Fruit fly (Drosophila melanogaster): ENCODE measurements around the gene CG32727.
A peak's percentile ranks its signal among the peaks of the same experiment; 100 is the strongest.

CG32727 gene

dm6 chrX:7415027-7415426, 8.0 kb downstream of the CG32727 start (continued):
- peak; percentile 12 for TF ChIP-seq Sox102F (GFP tag; optimal IDR thresholded peaks at IDR 0.05)
- no peak for TF ChIP-seq CG14441 (GFP tag; IDR thresholded peaks at IDR 0.05)
- TF ChIP-seq Eip74EF (GFP tag; optimal IDR thresholded peaks at IDR 0.05) = no peak
- TF ChIP-seq CG4707 (GFP tag; optimal IDR thresholded peaks at IDR 0.05) = no peak
- TF ChIP-seq dmrt99B (tag; optimal IDR thresholded peaks at IDR 0.05) = peak; percentile 35
- 0 out of 3 replicates have a peak, but pooled peaks have one; percentile 4 for TF ChIP-seq ken (GFP tag; IDR thresholded peaks at IDR 0.05)
- no peak for TF ChIP-seq CG14014 (GFP tag; IDR thresholded peaks at IDR 0.05)
- no peak for TF ChIP-seq CG5245 (GFP tag; optimal IDR thresholded peaks at IDR 0.05)
- TF ChIP-seq CG18599 (GFP tag; optimal IDR thresholded peaks at IDR 0.05) = no peak
- TF ChIP-seq CG1792 (GFP tag; optimal IDR thresholded peaks at IDR 0.05) = no peak
- no peak for TF ChIP-seq Asciz (GFP tag; optimal IDR thresholded peaks at IDR 0.05)
- TF ChIP-seq amos (GFP tag; IDR thresholded peaks at IDR 0.05; ENCODE audit: partially characterized antibody) = no peak
- TF ChIP-seq CG4282 (GFP tag; optimal IDR thresholded peaks at IDR 0.05) = no peak
- peak; percentile 37 for TF ChIP-seq dmrt11E (tag; optimal IDR thresholded peaks at IDR 0.05)
- peak; percentile 13 for TF ChIP-seq CG12391 (tag; optimal IDR thresholded peaks at IDR 0.05)
- peak; percentile 61 for TF ChIP-seq Ets65A (GFP tag)
- TF ChIP-seq Hmx (GFP tag; optimal IDR thresholded peaks at IDR 0.05) = no peak
- TF ChIP-seq vnd (GFP tag; IDR thresholded peaks at IDR 0.05; ENCODE audit: partially characterized antibody) = no peak
- 0 out of 2 replicates have a peak, but pooled peaks have one; percentile 17 for TF ChIP-seq CG9932 (GFP tag; IDR thresholded peaks at IDR 0.05)
- TF ChIP-seq Oli (tag; optimal IDR thresholded peaks at IDR 0.05) = peak; percentile 12
- TF ChIP-seq ash1 (GFP tag; optimal IDR thresholded peaks at IDR 0.05) = no peak
- no peak for TF ChIP-seq Camta (GFP tag; optimal IDR thresholded peaks at IDR 0.05)
- TF ChIP-seq CG1603 (tag; optimal IDR thresholded peaks at IDR 0.05) = peak; percentile 43
- TF ChIP-seq CG13894 (tag; optimal IDR thresholded peaks at IDR 0.05) = no peak
- TF ChIP-seq gro (GFP tag; optimal IDR thresholded peaks at IDR 0.05) = no peak
- TF ChIP-seq repo (GFP tag; optimal IDR thresholded peaks at IDR 0.05) = no peak
- TF ChIP-seq Nf-YB (GFP tag; optimal IDR thresholded peaks at IDR 0.05) = no peak
- no peak; the same call in 2 of the 3 replicates for TF ChIP-seq croc (GFP tag; conservative IDR thresholded peaks at IDR 0.05)

dm6 chrX:7416953-7417352, 9.9 kb downstream of the CG32727 start, which contains the start of gene CG34337:
TSS of gene CG34337 (plus strand) at chrX:7417253.
- TF ChIP-seq CG11723 (GFP tag; optimal IDR thresholded peaks at IDR 0.05) (no peak), pfk (GFP tag; optimal IDR thresholded peaks at IDR 0.05) (no peak), sens (GFP tag) (peak; percentile 1), fd102C (GFP tag; optimal IDR thresholded peaks at IDR 0.05) (no peak), knrl (GFP tag; IDR thresholded peaks at IDR 0.05; ENCODE audit: partially characterized antibody) (no peak), CG4707 (GFP tag; optimal IDR thresholded peaks at IDR 0.05) (no peak), Adf1 (GFP tag; IDR thresholded peaks at IDR 0.05) (no peak), Neu2 (GFP tag; optimal IDR thresholded peaks at IDR 0.05; ENCODE audit: borderline replicate concordance) (no peak)

DNA sequence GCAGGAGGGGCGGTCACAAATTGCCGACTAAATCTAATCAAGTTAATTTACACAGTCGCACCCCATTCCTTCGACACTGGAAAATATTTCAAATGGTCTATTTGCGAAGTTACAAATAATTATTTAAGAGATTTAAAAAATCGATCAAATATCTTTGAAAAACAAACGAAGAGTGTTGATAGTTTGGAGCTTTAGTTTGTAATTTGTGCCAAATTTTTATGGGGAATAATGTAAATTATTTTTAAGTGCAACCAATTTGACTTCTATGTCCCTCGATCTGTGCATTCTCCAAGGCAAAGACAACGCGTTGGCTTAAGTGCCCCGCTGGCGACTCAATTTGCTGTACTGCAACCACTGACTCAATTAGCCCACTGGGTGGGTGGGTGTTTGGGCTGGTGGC, 10.9 kb downstream of the CG32727 start:
- TF ChIP-seq sens (GFP tag) (peak; percentile 76), Hr39 (optimal IDR thresholded peaks at IDR 0.05) (no peak), esg (GFP tag; conservative IDR thresholded peaks at IDR 0.05) (no peak), jigr1 (GFP tag; IDR thresholded peaks at IDR 0.05) (no peak), CG10147 (GFP tag; optimal IDR thresholded peaks at IDR 0.05) (no peak), nmo (GFP tag; optimal IDR thresholded peaks at IDR 0.05) (peak; percentile 70), gem (tag; optimal IDR thresholded peaks at IDR 0.05) (peak; percentile 11)

Measured in whole organism, embryonic.